Worm (Caenorhabditis elegans) whole organism, early embryonic: Measurements from ENCODE around the gene srh-61.

Source experiments
- B0310.2 ChIP-seq: sonication (generic microtip); optimal IDR thresholded peaks from 2 replicates; lab custom pipeline; 2016; ENCODE audit warnings: mild to moderate bottlenecking, missing genetic modification characterization, missing compliant biosample characterization
- F13C5.2 ChIP-seq: sonication (generic microtip); optimal IDR thresholded peaks from 2 replicates; lab custom pipeline; 2017; ENCODE audit warnings: mild to moderate bottlenecking, missing genetic modification characterization, inconsistent platforms, missing compliant biosample characterization
- aly-1 ChIP-seq: sonication (generic microtip); optimal IDR thresholded peaks from 2 replicates; lab custom pipeline; 2016; ENCODE audit warnings: missing genetic modification characterization, missing compliant biosample characterization
- ama-1 ChIP-seq: fragments of 150-350 bp; optimal IDR thresholded peaks from 2 replicates; lab custom pipeline; 2014
- ceh-36 ChIP-seq: sonication (generic microtip); optimal IDR thresholded peaks from 2 replicates; lab custom pipeline; 2016; ENCODE audit warnings: missing genetic modification characterization, inconsistent platforms, missing compliant biosample characterization
- ets-7 ChIP-seq: sonication (generic microtip); optimal IDR thresholded peaks from 2 replicates; lab custom pipeline; 2016; ENCODE audit warnings: missing genotype, missing genetic modification characterization, missing compliant biosample characterization
- flt-1 ChIP-seq: fragments of 200-800 bp; sonication (Bioruptor generic); IDR thresholded peaks from 2 replicates; pipeline ENCODE4 v1.3.6; 2022; ENCODE audit warnings: missing genetic modification characterization, missing compliant biosample characterization
- sea-1 ChIP-seq: fragments of 200-800 bp; sonication (Bioruptor generic); conservative IDR thresholded peaks from 2 replicates; pipeline ENCODE4 v1.3.6; 2022; ENCODE audit warnings: missing genetic modification characterization, missing compliant biosample characterization
- tbx-37 ChIP-seq: fragments of 200-800 bp; sonication (Bioruptor generic); conservative IDR thresholded peaks from 2 replicates; pipeline ENCODE4 v1.3.6; 2022; ENCODE audit warnings: missing genetic modification reagents, missing genetic modification characterization, missing compliant biosample characterization

ce11 chrII:12491936-12492335 lies 24.3 kb downstream of the srh-61 start, which contains the start of gene srz-6:
- TF ChIP-seq tbx-37 (GFP tag; lab: Robert Waterston, UW): no peak
- no peak for TF ChIP-seq F13C5.2 (tag; lab: Kevin White, UChicago)
- no peak for TF ChIP-seq ama-1 (lab: Kevin White, UChicago)
- no peak for TF ChIP-seq ets-7 (tag; lab: Kevin White, UChicago)
- no peak for TF ChIP-seq sea-1
- TF ChIP-seq flt-1: no peak
- TF ChIP-seq ceh-36 (tag; lab: Kevin White, UChicago): no peak
- TF ChIP-seq B0310.2 (tag; lab: Kevin White, UChicago): no peak
- no peak for TF ChIP-seq aly-1 (tag; lab: Kevin White, UChicago)
